Worm (Caenorhabditis elegans) whole organism, L1 larva: Measurements from ENCODE around the gene nish-1.

Source experiments
- jun-1 ChIP-seq: fragments of 150-350 bp; optimal IDR thresholded peaks from 2 replicates; lab custom pipeline; 2014; ENCODE audit warnings: missing biosample characterization, missing genetic modification reagents, missing genetic modification characterization
- lin-39 ChIP-seq: fragments of 150-350 bp; optimal IDR thresholded peaks from 2 replicates; lab custom pipeline; 2014; ENCODE audit warnings: missing biosample characterization, missing genetic modification reagents, missing genetic modification characterization
- mab-9 ChIP-seq: fragments of 200-800 bp; sonication (Bioruptor generic); IDR thresholded peaks from 2 replicates; pipeline ENCODE4 v1.3.6; 2022; ENCODE audit warnings: missing genetic modification reagents, missing genetic modification characterization, missing compliant biosample characterization

- no peak for TF ChIP-seq lin-39 (tag; lab: Kevin White, UChicago)
- no peak for TF ChIP-seq jun-1
- TF ChIP-seq mab-9 = no peak
Observed at ce11 chrIV:10891993-10892392, 27.9 kb downstream of the nish-1 start, which contains the start of gene srlf-12.
